Worm (Caenorhabditis elegans) whole organism, L4 larva: ENCODE data around the gene otpl-8.

Experiments
- F44E2.7 ChIP-seq: fragments of 200-800 bp; sonication (Bioruptor generic); IDR thresholded peaks from 2 replicates; pipeline ENCODE4 v2.1.2; 2022; ENCODE audit warnings: missing genetic modification characterization, missing compliant biosample characterization
- T26A8.4 ChIP-seq: fragments of 200-800 bp; sonication (Bioruptor generic); IDR thresholded peaks from 2 replicates; pipeline ENCODE4 v1.3.6; 2022; ENCODE audit warnings: missing genetic modification characterization, missing compliant biosample characterization
- ceh-82 ChIP-seq: sonication (generic microtip); optimal IDR thresholded peaks from 2 replicates; lab custom pipeline; 2017; ENCODE audit warnings: missing biosample characterization, missing genetic modification characterization
- dmd-9 ChIP-seq: fragments of 200-800 bp; sonication (Bioruptor generic); IDR thresholded peaks from 2 replicates; pipeline ENCODE4 v1.3.6; 2022; ENCODE audit warnings: missing genetic modification reagents, missing genetic modification characterization, missing compliant biosample characterization
- pha-4 ChIP-seq, 2 experiments: fragments of 150-350 bp in 1 of 2; fragments of 200-800 bp in 1 of 2; sonication (Bioruptor generic) in 1 of 2; IDR thresholded peaks in 1 of 2; optimal IDR thresholded peaks in 1 of 2; 2 replicates each; pipeline versions ENCODE4 v1.3.6 to Lab custom; 2014 to 2022; ENCODE audit warnings: missing genetic modification characterization in 2 of 2, missing genetic modification reagents in 2 of 2, missing biosample characterization in 1 of 2, missing compliant biosample characterization in 1 of 2

DNA sequence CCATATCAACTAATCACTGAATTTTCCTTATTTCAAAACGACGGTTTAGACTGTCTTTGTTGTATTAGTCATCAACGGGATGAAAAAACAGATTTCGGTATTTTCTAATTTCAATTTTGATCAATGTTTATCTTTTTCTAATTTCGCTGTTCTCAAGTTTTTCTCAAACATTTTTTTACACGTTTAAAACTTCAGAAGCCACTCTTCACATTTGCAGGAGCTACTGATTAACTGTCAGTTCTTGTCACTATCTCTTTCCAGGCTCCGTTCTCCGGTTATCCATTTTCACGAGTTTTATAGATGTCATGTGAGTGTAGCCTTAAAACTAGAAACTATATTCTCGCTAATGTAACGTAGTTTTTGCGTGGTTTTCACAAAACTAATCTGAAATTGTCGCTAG is 19.8 kb upstream of the otpl-8 start, which contains the start of gene C04B4.4:
- TF ChIP-seq dmd-9 (GFP tag; lab: Robert Waterston, UW) (no peak), pha-4 (GFP tag; IDR thresholded peaks at IDR 0.05; lab: Robert Waterston, UW) (no peak), pha-4 (tag; optimal IDR thresholded peaks at IDR 0.05; lab: Kevin White, UChicago) (no peak), ceh-82 (tag; lab: Kevin White, UChicago) (no peak), T26A8.4 (GFP tag; lab: Robert Waterston, UW) (no peak), F44E2.7 (no peak)
